Worm (Caenorhabditis elegans) whole organism, L1 larva: ENCODE measurements around the gene T04A8.7.

Experiments
- ama-1 ChIP-seq: fragments of 150-350 bp; optimal IDR thresholded peaks from 2 replicates; lab custom pipeline; 2014
- ceh-88 ChIP-seq: fragments of 200-800 bp; sonication (Bioruptor generic); IDR thresholded peaks from 2 replicates; pipeline ENCODE4 v1.3.6; 2022; ENCODE audit warnings: missing genetic modification characterization, missing compliant biosample characterization
- dsc-1 ChIP-seq: sonication (generic microtip); optimal IDR thresholded peaks from 2 replicates; lab custom pipeline; 2016; ENCODE audit warnings: mild to moderate bottlenecking, missing genetic modification characterization, missing compliant biosample characterization
- fos-1 ChIP-seq: fragments of 150-350 bp; optimal IDR thresholded peaks from 2 replicates; lab custom pipeline; 2014; ENCODE audit warnings: missing biosample characterization, missing genetic modification characterization
- nhr-11 ChIP-seq: fragments of 150-350 bp; optimal IDR thresholded peaks from 2 replicates; lab custom pipeline; 2014; ENCODE audit warnings: missing biosample characterization, missing genetic modification characterization
- nhr-77 ChIP-seq: fragments of 150-350 bp; optimal IDR thresholded peaks from 2 replicates; lab custom pipeline; 2014; ENCODE audit warnings: missing biosample characterization, missing genetic modification characterization
- skn-1 ChIP-seq: fragments of 150-350 bp; optimal IDR thresholded peaks from 2 replicates; lab custom pipeline; 2014; ENCODE audit warnings: missing biosample characterization, missing genetic modification characterization
- unc-62 ChIP-seq: fragments of 150-350 bp; optimal IDR thresholded peaks from 2 replicates; lab custom pipeline; 2014; ENCODE audit warnings: missing biosample characterization, missing genetic modification reagents, missing genetic modification characterization
- vab-15 ChIP-seq: sonication (generic microtip); optimal IDR thresholded peaks from 2 replicates; lab custom pipeline; 2017; ENCODE audit warnings: missing genotype, mild to moderate bottlenecking, missing genetic modification characterization, missing compliant biosample characterization
- ztf-11 ChIP-seq, 2 experiments: sonication (generic microtip); optimal IDR thresholded peaks; 2 replicates each; lab custom pipeline; 2016 to 2017; ENCODE audit warnings: missing genetic modification characterization in 2 of 2, missing biosample characterization in 1 of 2, missing compliant biosample characterization in 1 of 2

ce11 chrIII:4677466-4677865 is 17.7 kb upstream of the T04A8.7 start, which contains the start of gene srg-10:
- TF ChIP-seq nhr-77 (tag; lab: Kevin White, UChicago) (no peak), ztf-11 (tag; optimal IDR thresholded peaks at IDR 0.05; lab: Kevin White, UChicago) (no peak), dsc-1 (tag; lab: Kevin White, UChicago) (no peak), unc-62 (no peak), nhr-11 (tag; lab: Kevin White, UChicago) (no peak), vab-15 (tag; lab: Kevin White, UChicago) (no peak), ama-1 (no peak), skn-1 (no peak), fos-1 (no peak), ceh-88 (GFP tag; lab: Robert Waterston, UW) (no peak)
